Worm (Caenorhabditis elegans): Measurements from ENCODE around the gene srg-21.

The srg-21 gene

ce11 chrII:3056266-3056872 lies 34.8 kb downstream of the srg-21 start, which contains the start of gene lin-8:
Gene lin-8 (plus strand): TSS chrII:3056822.
- TF ChIP-seq lin-39 (tag; optimal IDR thresholded peaks at IDR 0.05) (no peak), egl-27 (tag; optimal IDR thresholded peaks at IDR 0.05) (no peak), ceh-16 (tag; optimal IDR thresholded peaks at IDR 0.05) (no peak), lin-15B (tag; optimal IDR thresholded peaks at IDR 0.05) (no peak), nfya-1 (tag; optimal IDR thresholded peaks at IDR 0.05; ENCODE audit: insufficient read depth) (no peak), zag-1 (tag; optimal IDR thresholded peaks at IDR 0.05) (no peak), ceh-9 (tag; optimal IDR thresholded peaks at IDR 0.05) (no peak), aly-2 (tag; optimal IDR thresholded peaks at IDR 0.05) (no peak), nhr-67 (tag; optimal IDR thresholded peaks at IDR 0.05) (no peak), eor-1 (tag; optimal IDR thresholded peaks at IDR 0.05) (no peak), elt-1 (tag; optimal IDR thresholded peaks at IDR 0.05) (no peak), sea-2 (GFP tag; optimal IDR thresholded peaks at IDR 0.05) (no peak), hmg-11 (tag; optimal IDR thresholded peaks at IDR 0.05) (no peak), nhr-11 (tag; optimal IDR thresholded peaks at IDR 0.05) (no peak), skn-1 (tag; optimal IDR thresholded peaks at IDR 0.05) (no peak), R02D3.7 (tag; optimal IDR thresholded peaks at IDR 0.05) (no peak)

ce11 chrII:3055531-3055930 lies 35.6 kb downstream of the srg-21 start:
- TF ChIP-seq egl-27 (tag; optimal IDR thresholded peaks at IDR 0.05) (no peak), hmg-11 (tag; optimal IDR thresholded peaks at IDR 0.05) (peak; percentile 18), ama-1 (optimal IDR thresholded peaks at IDR 0.05) (no peak), lin-39 (tag; optimal IDR thresholded peaks at IDR 0.05) (peak; percentile 76), nfya-1 (tag; optimal IDR thresholded peaks at IDR 0.05; ENCODE audit: insufficient read depth) (peak; percentile 46)

ce11 chrII:3054622-3055021 lies 36.5 kb downstream of the srg-21 start:
- TF ChIP-seq lin-39 (tag; optimal IDR thresholded peaks at IDR 0.05) (peak; percentile 30), hmg-11 (tag; optimal IDR thresholded peaks at IDR 0.05) (peak; percentile 72), ama-1 (optimal IDR thresholded peaks at IDR 0.05) (no peak)

- TF ChIP-seq nfya-1 (tag; optimal IDR thresholded peaks at IDR 0.05; ENCODE audit: insufficient read depth) (no peak), ztf-4 (tag; optimal IDR thresholded peaks at IDR 0.05) (no peak), snpc-4 (tag; optimal IDR thresholded peaks at IDR 0.05) (no peak), fkh-2 (tag; optimal IDR thresholded peaks at IDR 0.05) (no peak)
Measured at ce11 chrII:3054221-3054620, 36.9 kb downstream of the srg-21 start, which contains the start of gene lido-13. Gene lido-13 (minus strand): TSS chrII:3054321.

ce11 chrII:3053689-3054088 lies 37.5 kb downstream of the srg-21 start:
- TF ChIP-seq elt-2 (tag; optimal IDR thresholded peaks at IDR 0.05) (no peak), ztf-11 (tag; optimal IDR thresholded peaks at IDR 0.05) (no peak), nhr-77 (tag; optimal IDR thresholded peaks at IDR 0.05) (no peak), mml-1 (tag; optimal IDR thresholded peaks at IDR 0.05) (no peak), egl-5 (tag; optimal IDR thresholded peaks at IDR 0.05) (no peak), fkh-10 (GFP tag; optimal IDR thresholded peaks at IDR 0.05) (no peak), lin-39 (tag; optimal IDR thresholded peaks at IDR 0.05) (no peak), nfya-1 (tag; optimal IDR thresholded peaks at IDR 0.05; ENCODE audit: insufficient read depth) (no peak), mdl-1 (tag; optimal IDR thresholded peaks at IDR 0.05) (no peak), nhr-23 (tag; optimal IDR thresholded peaks at IDR 0.05) (no peak), unc-62 (GFP tag; optimal IDR thresholded peaks at IDR 0.05) (no peak), skn-1 (tag; optimal IDR thresholded peaks at IDR 0.05) (no peak), pqm-1 (tag; optimal IDR thresholded peaks at IDR 0.05) (no peak)

- no peak for TF ChIP-seq egl-5 (tag; optimal IDR thresholded peaks at IDR 0.05)
- TF ChIP-seq daf-12 (tag; optimal IDR thresholded peaks at IDR 0.05), result no peak
- TF ChIP-seq ZK546.5 (tag; optimal IDR thresholded peaks at IDR 0.05), result no peak
- no peak for TF ChIP-seq ztf-4 (tag; optimal IDR thresholded peaks at IDR 0.05)
- TF ChIP-seq nhr-12 (tag; optimal IDR thresholded peaks at IDR 0.05), result no peak
- TF ChIP-seq pqm-1 (tag; optimal IDR thresholded peaks at IDR 0.05), result no peak
- no peak for TF ChIP-seq skn-1 (tag; optimal IDR thresholded peaks at IDR 0.05)
- no peak for TF ChIP-seq nfya-1 (tag; optimal IDR thresholded peaks at IDR 0.05; ENCODE audit: insufficient read depth)
- TF ChIP-seq pha-4 (tag; optimal IDR thresholded peaks at IDR 0.05), result no peak
- no peak for TF ChIP-seq R02D3.7 (tag; optimal IDR thresholded peaks at IDR 0.05)
- TF ChIP-seq fos-1 (tag; optimal IDR thresholded peaks at IDR 0.05), result no peak
- TF ChIP-seq sea-2 (GFP tag; optimal IDR thresholded peaks at IDR 0.05), result no peak
- no peak for TF ChIP-seq nhr-25 (tag; optimal IDR thresholded peaks at IDR 0.05)
- TF ChIP-seq lsy-12 (tag; optimal IDR thresholded peaks at IDR 0.05), result no peak
- no peak for TF ChIP-seq elt-1 (tag; optimal IDR thresholded peaks at IDR 0.05)
- TF ChIP-seq ztf-11 (tag; optimal IDR thresholded peaks at IDR 0.05), result no peak
- TF ChIP-seq elt-2 (tag; optimal IDR thresholded peaks at IDR 0.05), result no peak
- no peak for TF ChIP-seq ceh-82 (tag; optimal IDR thresholded peaks at IDR 0.05)
- TF ChIP-seq snpc-4 (tag; optimal IDR thresholded peaks at IDR 0.05), result no peak
Measured at ce11 chrII:3052843-3053242, 38.3 kb downstream of the srg-21 start.

Measured in whole organism, L3 larva.